Fruit fly (Drosophila melanogaster): Measurements from ENCODE around the gene CG32086.

The CG32086 gene

dm6 chr3L:11540330-11540702, 43.5 kb downstream of the CG32086 start (continued):
- TF ChIP-seq Oaz (GFP tag; IDR thresholded peaks at IDR 0.05) (no peak), tna (GFP tag; IDR thresholded peaks at IDR 0.05; ENCODE audit: partially characterized antibody) (no peak), Ada2b (GFP tag; IDR thresholded peaks at IDR 0.05) (no peak; the same call in 1 of the 2 replicates), CG16813 (GFP tag; IDR thresholded peaks at IDR 0.05; ENCODE audit: partially characterized antibody) (no peak), CG1024 (GFP tag; IDR thresholded peaks at IDR 0.05) (peak; percentile 21; the same call in 1 of the 2 replicates), sens-2 (GFP tag; IDR thresholded peaks at IDR 0.05) (no peak), nerfin-2 (GFP tag; IDR thresholded peaks at IDR 0.05; ENCODE audit: partially characterized antibody) (no peak), D (optimal IDR thresholded peaks at IDR 0.05) (no peak), D (GFP tag; optimal IDR thresholded peaks at IDR 0.05) (peak; percentile 29), pros (GFP tag; optimal IDR thresholded peaks at IDR 0.05) (no peak), odd (GFP tag; optimal IDR thresholded peaks at IDR 0.05) (peak; percentile 58), Med (GFP tag) (peak; percentile 86), luna (GFP tag; optimal IDR thresholded peaks at IDR 0.05) (no peak), CG13775 (GFP tag; optimal IDR thresholded peaks at IDR 0.05) (no peak), CG33213 (GFP tag; optimal IDR thresholded peaks at IDR 0.05) (no peak), twi (tag; optimal IDR thresholded peaks at IDR 0.05) (no peak), CG12769 (tag; optimal IDR thresholded peaks at IDR 0.05) (no peak), bsh (GFP tag; optimal IDR thresholded peaks at IDR 0.05) (peak in 1 of 2 experiments; percentile 54), Myb (GFP tag; optimal IDR thresholded peaks at IDR 0.05) (no peak), CG11456 (GFP tag; IDR thresholded peaks at IDR 0.05) (0 out of 3 replicates have a peak, but pooled peaks have one; percentile 43), CG11247 (GFP tag; IDR thresholded peaks at IDR 0.05) (no peak), CG6765 (GFP tag; optimal IDR thresholded peaks at IDR 0.05) (no peak), CG4707 (GFP tag; optimal IDR thresholded peaks at IDR 0.05) (peak; percentile 40), Antp (GFP tag; optimal IDR thresholded peaks at IDR 0.05) (no peak)

DNA sequence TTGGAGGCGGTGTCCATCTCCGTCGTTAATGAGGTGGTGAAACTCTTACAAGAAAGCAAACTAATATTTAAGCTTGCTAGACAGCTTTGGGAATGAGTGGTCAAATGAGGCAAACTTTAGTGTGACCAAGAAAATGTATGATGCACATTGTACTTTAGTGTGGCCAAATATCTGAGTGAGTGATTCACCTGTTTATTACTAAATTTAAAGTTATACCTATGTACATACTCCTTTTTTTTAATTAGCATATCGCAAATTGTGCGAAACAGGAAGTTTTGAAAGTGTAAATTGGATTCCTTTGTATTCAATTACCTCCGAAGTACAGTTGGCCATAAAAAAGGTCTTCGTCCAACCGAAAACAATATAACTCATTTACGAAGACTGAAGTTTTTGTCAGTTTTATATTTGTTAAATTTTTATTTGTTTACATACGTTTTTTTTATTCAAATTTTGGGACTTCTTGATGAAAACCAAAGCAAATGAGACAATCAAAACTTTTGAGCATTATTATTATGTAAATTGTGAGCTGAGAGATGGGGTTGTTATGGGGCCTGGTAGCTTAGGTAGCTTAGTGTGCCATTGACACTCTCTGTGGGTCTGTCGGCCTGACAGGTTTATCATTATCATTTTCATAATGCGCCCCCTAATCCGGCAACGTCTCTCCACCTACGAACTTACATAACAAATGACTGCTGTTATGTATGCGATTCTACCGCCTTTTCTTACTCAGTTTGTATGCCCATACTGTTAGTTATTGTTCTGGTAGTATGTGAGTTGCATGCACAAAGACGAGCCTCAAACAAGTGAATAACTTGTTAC, 44.1 kb downstream of the CG32086 start:
- no peak for TF ChIP-seq CG4854 (GFP tag; optimal IDR thresholded peaks at IDR 0.05)
- TF ChIP-seq CG10654 (GFP tag; optimal IDR thresholded peaks at IDR 0.05), result no peak
- TF ChIP-seq CG8290 (GFP tag; optimal IDR thresholded peaks at IDR 0.05), result peak; percentile 15
- no peak for TF ChIP-seq CG8290 (tag; optimal IDR thresholded peaks at IDR 0.05)
- no peak for TF ChIP-seq crp (GFP tag; optimal IDR thresholded peaks at IDR 0.05)
- no peak for TF ChIP-seq Meics (GFP tag; optimal IDR thresholded peaks at IDR 0.05)
- no peak for TF ChIP-seq wor (GFP tag; IDR thresholded peaks at IDR 0.05)
- no peak for TF ChIP-seq Gug (GFP tag; IDR thresholded peaks at IDR 0.05)
- peak; percentile 57 for TF ChIP-seq abd-A (tag; optimal IDR thresholded peaks at IDR 0.05)
- no peak for TF ChIP-seq CG17568 (GFP tag; optimal IDR thresholded peaks at IDR 0.05)
- no peak for TF ChIP-seq lmd (GFP tag; IDR thresholded peaks at IDR 0.05)
- TF ChIP-seq CG3995 (GFP tag; optimal IDR thresholded peaks at IDR 0.05), result no peak
- TF ChIP-seq Mes4 (GFP tag; optimal IDR thresholded peaks at IDR 0.05), result no peak
- TF ChIP-seq CG3407 (GFP tag; optimal IDR thresholded peaks at IDR 0.05), result no peak
- no peak for TF ChIP-seq CG4617 (GFP tag; optimal IDR thresholded peaks at IDR 0.05; ENCODE audit: borderline replicate concordance)
- no peak for TF ChIP-seq CG10565 (GFP tag; optimal IDR thresholded peaks at IDR 0.05)
- no peak for TF ChIP-seq CG17385 (GFP tag; optimal IDR thresholded peaks at IDR 0.05)
- TF ChIP-seq chn (GFP tag; optimal IDR thresholded peaks at IDR 0.05), result no peak
- no peak for TF ChIP-seq CG8924 (tag; optimal IDR thresholded peaks at IDR 0.05)
- TF ChIP-seq bbx (GFP tag; IDR thresholded peaks at IDR 0.05; ENCODE audit: partially characterized antibody), result no peak
- TF ChIP-seq tx (GFP tag; optimal IDR thresholded peaks at IDR 0.05), result no peak
- TF ChIP-seq CG17612 (GFP tag; IDR thresholded peaks at IDR 0.05), result no peak
- no peak for TF ChIP-seq pzg (GFP tag; optimal IDR thresholded peaks at IDR 0.05)
- TF ChIP-seq vnd (GFP tag; IDR thresholded peaks at IDR 0.05; ENCODE audit: partially characterized antibody), result no peak
- no peak for TF ChIP-seq CG31224 (GFP tag; IDR thresholded peaks at IDR 0.05)
- no peak for TF ChIP-seq Ssrp (tag; optimal IDR thresholded peaks at IDR 0.05)
